Worm (Caenorhabditis elegans): ENCODE results near the gene Y32G9B.1.

DNA sequence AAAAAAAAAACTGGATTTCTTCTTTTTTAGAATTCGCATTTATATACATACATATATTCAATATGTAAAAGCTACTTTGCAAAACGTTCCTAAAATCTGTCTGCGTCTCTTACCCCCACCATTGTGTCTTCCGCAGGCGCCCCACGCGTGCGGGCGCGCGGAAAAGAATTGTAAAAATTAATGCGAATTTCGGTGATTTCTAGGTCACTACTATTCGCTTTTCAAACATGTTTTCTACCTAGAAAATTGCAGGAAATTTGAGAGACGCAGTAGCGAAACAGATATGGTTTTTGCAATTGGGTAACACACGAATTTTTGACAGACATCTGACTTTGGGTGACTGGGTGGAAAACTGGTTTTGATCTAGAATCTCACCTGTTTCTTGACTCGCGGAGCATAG is 25.2 kb upstream of the Y32G9B.1 start:
- TF ChIP-seq hif-1 (tag; optimal IDR thresholded peaks at IDR 0.05): no peak
- no peak for TF ChIP-seq ceh-28 (tag; optimal IDR thresholded peaks at IDR 0.05)

Data from whole organism, L4 larva.